Fruit fly (Drosophila melanogaster) whole organism, pupa: Measurements from ENCODE around the gene Srp19.

ENCODE experiments used
- CG10348 ChIP-seq: fragments of 200-800 bp; sonication (Bioruptor generic); IDR thresholded peaks from 2 replicates; pipeline ENCODE4 v1.3.6; 2022; ENCODE audit warnings: missing biosample characterization, missing genetic modification characterization
- CG12605 ChIP-seq: fragments of 200-800 bp; sonication (Bioruptor generic); IDR thresholded peaks from 2 replicates; pipeline ENCODE4 v1.3.6; 2022; ENCODE audit warnings: missing biosample characterization, missing genetic modification characterization
- CG13204 ChIP-seq: fragments of 200-800 bp; sonication (Bioruptor generic); optimal IDR thresholded peaks from 2 replicates; lab custom pipeline; 2018; ENCODE audit warnings: missing biosample characterization, mild to moderate bottlenecking, missing genetic modification characterization, moderate library complexity
- CG14655 ChIP-seq: fragments of 200-800 bp; sonication (Bioruptor generic); optimal IDR thresholded peaks from 3 replicates; lab custom pipeline; 2017; ENCODE audit warnings: mild to moderate bottlenecking, missing biosample characterization, missing genetic modification reagents, missing genetic modification characterization
- CG15710 ChIP-seq: fragments of 200-800 bp; sonication (Bioruptor generic); optimal IDR thresholded peaks from 2 replicates; lab custom pipeline; 2018; ENCODE audit warnings: missing biosample characterization, mild to moderate bottlenecking, missing genetic modification characterization, moderate library complexity
- CG17806 ChIP-seq: fragments of 200-800 bp; sonication (Bioruptor generic); optimal IDR thresholded peaks from 2 replicates; lab custom pipeline; 2018; ENCODE audit warnings: missing biosample characterization, mild to moderate bottlenecking, missing genetic modification characterization, moderate library complexity
- CG32121 ChIP-seq: fragments of 200-800 bp; sonication (Bioruptor generic); IDR thresholded peaks from 2 replicates; pipeline ENCODE4 v1.3.6; 2022; ENCODE audit warnings: missing biosample characterization, missing genetic modification characterization
- CG34367 ChIP-seq: fragments of 200-800 bp; sonication (Bioruptor generic); optimal IDR thresholded peaks from 2 replicates; lab custom pipeline; 2018; ENCODE audit warnings: missing biosample characterization, mild to moderate bottlenecking, missing genetic modification characterization
- CG4496 ChIP-seq: fragments of 200-800 bp; sonication (Bioruptor generic); IDR thresholded peaks from 3 replicates; pipeline ENCODE4 v1.3.6; 2022; ENCODE audit warnings: missing biosample characterization, missing genetic modification characterization
- CG8159 ChIP-seq: fragments of 200-800 bp; sonication (Bioruptor generic); optimal IDR thresholded peaks from 3 replicates; lab custom pipeline; 2018; ENCODE audit warnings: missing biosample characterization, mild to moderate bottlenecking, missing genetic modification characterization, moderate library complexity
- CG8301 ChIP-seq: fragments of 200-800 bp; sonication (Bioruptor generic); optimal IDR thresholded peaks from 2 replicates; lab custom pipeline; 2018; ENCODE audit warnings: missing biosample characterization, mild to moderate bottlenecking, missing genetic modification characterization
- CG9948 ChIP-seq: fragments of 200-800 bp; sonication (Bioruptor generic); optimal IDR thresholded peaks from 2 replicates; lab custom pipeline; 2018; ENCODE audit warnings: missing biosample characterization, mild to moderate bottlenecking, missing genetic modification characterization, moderate library complexity
- D1 ChIP-seq: fragments of 200-800 bp; sonication (Bioruptor generic); optimal IDR thresholded peaks from 2 replicates; lab custom pipeline; 2018; ENCODE audit warnings: missing biosample characterization, mild to moderate bottlenecking, missing genetic modification characterization, moderate library complexity
- EcR ChIP-seq: fragments of 200-800 bp; sonication (Bioruptor generic); optimal IDR thresholded peaks from 3 replicates; lab custom pipeline; 2019; ENCODE audit warnings: missing biosample characterization, missing genetic modification characterization, mild to moderate bottlenecking, moderate library complexity, missing genetic modification reagents
- Ets98B ChIP-seq: fragments of 200-800 bp; sonication (Bioruptor generic); IDR thresholded peaks from 2 replicates; pipeline ENCODE4 v1.3.6; 2022; ENCODE audit warnings: missing biosample characterization, missing genetic modification characterization
- Pif1A ChIP-seq: fragments of 200-800 bp; sonication (Bioruptor generic); optimal IDR thresholded peaks from 3 replicates; lab custom pipeline; 2016; ENCODE audit warnings: missing biosample characterization, missing genetic modification characterization
- Pif1B ChIP-seq: fragments of 200-800 bp; sonication (Bioruptor generic); optimal IDR thresholded peaks from 3 replicates; lab custom pipeline; 2016; ENCODE audit warnings: missing biosample characterization, missing genetic modification characterization
- Snoo ChIP-seq: fragments of 200-800 bp; sonication (Bioruptor generic); optimal IDR thresholded peaks from 3 replicates; lab custom pipeline; 2017; ENCODE audit warnings: missing biosample characterization, mild to moderate bottlenecking, missing genetic modification characterization, inconsistent platforms
- fd96Ca ChIP-seq: fragments of 200-800 bp; sonication (Bioruptor generic); IDR thresholded peaks from 3 replicates; pipeline ENCODE4 v1.3.6; 2022; ENCODE audit warnings: missing biosample characterization, missing genetic modification characterization
- rn ChIP-seq: fragments of 200-800 bp; sonication (Bioruptor generic); IDR thresholded peaks from 2 replicates; pipeline ENCODE4 v1.3.6; 2022; ENCODE audit warnings: missing biosample characterization, missing genetic modification characterization

The Srp19 gene

dm6 chr3L:7381359-7381976 lies 33.6 kb upstream of the Srp19 start, which contains the start of the genes SMSr and smid:
Gene SMSr (minus strand): TSS chr3L:7381474.
Gene smid (plus strand): TSS chr3L:7381614.
- TF ChIP-seq CG15710 (tag; lab: Kevin White, UChicago) (peak; percentile 39), CG8301 (tag; lab: Kevin White, UChicago) (no peak), fd96Ca (GFP tag; lab: Robert Waterston, UW) (no peak; the same call in 2 of the 3 replicates), CG13204 (GFP tag; lab: Kevin White, UChicago) (no peak), CG4496 (0 out of 3 replicates have a peak, but pooled peaks have one; percentile 39), CG14655 (GFP tag; lab: Kevin White, UChicago) (no peak), CG9948 (tag; lab: Kevin White, UChicago) (peak; percentile 52), CG34367 (peak; percentile 10), CG17806 (tag; lab: Kevin White, UChicago) (peak; percentile 37), Pif1A (GFP tag; lab: Kevin White, UChicago) (peak; percentile 42), D1 (tag; lab: Kevin White, UChicago) (no peak), Snoo (peak; percentile 48), CG8159 (peak; percentile 63)
- TF ChIP-seq, all 21 proteins: peak for 8

dm6 chr3L:7380395-7380794 lies 32.6 kb upstream of the Srp19 start:
- no peak for TF ChIP-seq CG14655 (GFP tag; lab: Kevin White, UChicago)
- no peak for TF ChIP-seq rn
- peak; percentile 54 for TF ChIP-seq EcR (GFP tag; lab: Kevin White, UChicago)

dm6 chr3L:7376830-7377229 lies 29.0 kb upstream of the Srp19 start:
- TF ChIP-seq CG14655 (GFP tag; lab: Kevin White, UChicago) (no peak), CG34367 (no peak), Pif1B (no peak), CG10348 (no peak), CG12605 (GFP tag; lab: Robert Waterston, UW) (no peak), D1 (tag; lab: Kevin White, UChicago) (no peak), CG17806 (tag; lab: Kevin White, UChicago) (no peak), Ets98B (GFP tag; lab: Robert Waterston, UW) (no peak), fd96Ca (GFP tag; lab: Robert Waterston, UW) (no peak), CG32121 (GFP tag; lab: Robert Waterston, UW) (no peak), EcR (GFP tag; lab: Kevin White, UChicago) (no peak), Snoo (no peak)

- TF ChIP-seq D1 (tag; lab: Kevin White, UChicago) (no peak), Ets98B (GFP tag; lab: Robert Waterston, UW) (no peak), rn (no peak), CG12605 (GFP tag; lab: Robert Waterston, UW) (no peak), CG9948 (tag; lab: Kevin White, UChicago) (no peak), CG15710 (tag; lab: Kevin White, UChicago) (no peak), Snoo (no peak), CG4496 (no peak), CG34367 (no peak), CG14655 (GFP tag; lab: Kevin White, UChicago) (no peak), CG10348 (no peak), EcR (GFP tag; lab: Kevin White, UChicago) (no peak), CG17806 (tag; lab: Kevin White, UChicago) (no peak), Pif1A (GFP tag; lab: Kevin White, UChicago) (no peak), CG13204 (GFP tag; lab: Kevin White, UChicago) (no peak), Pif1B (no peak), CG32121 (GFP tag; lab: Robert Waterston, UW) (no peak), CG8159 (no peak)
Observed at dm6 chr3L:7376151-7376550, 28.3 kb upstream of the Srp19 start.

- TF ChIP-seq D1 (tag; lab: Kevin White, UChicago) (no peak), CG4496 (0 out of 3 replicates have a peak, but pooled peaks have one; percentile 25), CG34367 (no peak)
Observed at dm6 chr3L:7371290-7371689, 23.5 kb upstream of the Srp19 start.

dm6 chr3L:7370231-7370882 lies 22.5 kb upstream of the Srp19 start:
- TF ChIP-seq Pif1B: peak; percentile 21
- no peak for TF ChIP-seq CG4496
- TF ChIP-seq EcR (GFP tag; lab: Kevin White, UChicago): peak; percentile 33
- TF ChIP-seq Pif1A (GFP tag; lab: Kevin White, UChicago): peak; percentile 1

dm6 chr3L:7369543-7369942 lies 21.7 kb upstream of the Srp19 start, which contains the start of gene akirin:
Gene akirin (plus strand): TSS chr3L:7369843.
- TF ChIP-seq CG14655 (GFP tag; lab: Kevin White, UChicago): no peak
- no peak for TF ChIP-seq EcR (GFP tag; lab: Kevin White, UChicago)
- no peak for TF ChIP-seq fd96Ca (GFP tag; lab: Robert Waterston, UW)
- no peak for TF ChIP-seq Ets98B (GFP tag; lab: Robert Waterston, UW)
- TF ChIP-seq, all 21 proteins: peak for 0
